Worm (Caenorhabditis elegans): ENCODE results near the gene irk-1.

DNA sequence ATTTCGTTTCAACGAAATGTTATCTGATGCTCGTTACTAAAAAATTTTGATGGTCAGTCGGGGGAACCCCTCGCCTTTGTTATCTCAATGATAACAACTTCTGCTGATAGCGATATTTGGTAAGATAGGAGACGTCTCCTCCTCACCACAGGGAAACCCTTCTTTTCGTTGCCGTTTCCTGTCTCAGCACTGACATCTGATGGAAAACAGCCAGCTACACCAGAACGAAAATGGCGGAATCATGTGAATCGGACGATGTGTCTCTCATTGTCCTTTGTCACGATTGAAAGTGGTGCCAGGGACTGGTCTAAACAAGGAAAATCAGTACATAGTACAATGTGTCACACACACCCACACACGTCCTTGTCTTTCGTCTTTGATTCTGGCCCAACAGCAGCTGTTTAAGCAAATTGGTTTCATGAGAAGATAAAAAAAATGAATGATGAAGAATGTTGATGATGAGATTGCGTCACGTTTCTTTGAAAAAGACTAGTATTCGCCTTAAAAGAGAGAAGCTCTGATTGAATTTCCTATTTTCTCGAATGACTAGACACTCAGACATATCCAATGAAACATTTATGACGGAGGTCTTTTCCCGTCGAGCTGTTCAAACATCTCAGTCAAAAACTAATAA, 41.4 kb downstream of the irk-1 start:
- TF ChIP-seq flt-1 (GFP tag; IDR thresholded peaks at IDR 0.05) = no peak
- TF ChIP-seq ama-1 (optimal IDR thresholded peaks at IDR 0.05) = no peak
- TF ChIP-seq tbx-37 (GFP tag; conservative IDR thresholded peaks at IDR 0.05) = no peak
- no peak for TF ChIP-seq sea-1 (GFP tag; conservative IDR thresholded peaks at IDR 0.05)
- no peak for TF ChIP-seq tbx-11 (GFP tag; IDR thresholded peaks at IDR 0.05)
- no peak for TF ChIP-seq aly-1 (tag; optimal IDR thresholded peaks at IDR 0.05)
- no peak for TF ChIP-seq scrt-1 (GFP tag; IDR thresholded peaks at IDR 0.05)
